Worm (Caenorhabditis elegans) whole organism, early embryonic: Measurements from ENCODE around the gene C53C7.3.

ENCODE experiments used
- B0310.2 ChIP-seq: sonication (generic microtip); optimal IDR thresholded peaks from 2 replicates; lab custom pipeline; 2016; ENCODE audit warnings: mild to moderate bottlenecking, missing genetic modification characterization, missing compliant biosample characterization
- F13C5.2 ChIP-seq: sonication (generic microtip); optimal IDR thresholded peaks from 2 replicates; lab custom pipeline; 2017; ENCODE audit warnings: mild to moderate bottlenecking, missing genetic modification characterization, inconsistent platforms, missing compliant biosample characterization
- aly-1 ChIP-seq: sonication (generic microtip); optimal IDR thresholded peaks from 2 replicates; lab custom pipeline; 2016; ENCODE audit warnings: missing genetic modification characterization, missing compliant biosample characterization
- ama-1 ChIP-seq: fragments of 150-350 bp; optimal IDR thresholded peaks from 2 replicates; lab custom pipeline; 2014
- ceh-13 ChIP-seq: fragments of 200-800 bp; sonication (Bioruptor generic); optimal IDR thresholded peaks from 2 replicates; lab custom pipeline; 2018; ENCODE audit warnings: mild to moderate bottlenecking, missing genetic modification characterization, missing compliant biosample characterization
- ceh-36 ChIP-seq: sonication (generic microtip); optimal IDR thresholded peaks from 2 replicates; lab custom pipeline; 2016; ENCODE audit warnings: missing genetic modification characterization, inconsistent platforms, missing compliant biosample characterization
- ets-7 ChIP-seq: sonication (generic microtip); optimal IDR thresholded peaks from 2 replicates; lab custom pipeline; 2016; ENCODE audit warnings: missing genotype, missing genetic modification characterization, missing compliant biosample characterization
- flt-1 ChIP-seq: fragments of 200-800 bp; sonication (Bioruptor generic); IDR thresholded peaks from 2 replicates; pipeline ENCODE4 v1.3.6; 2022; ENCODE audit warnings: missing genetic modification characterization, missing compliant biosample characterization
- hmbx-1 ChIP-seq: sonication (generic microtip); optimal IDR thresholded peaks from 2 replicates; lab custom pipeline; 2016; ENCODE audit warnings: mild to moderate bottlenecking, missing genetic modification characterization, missing compliant biosample characterization
- hmg-4 ChIP-seq: fragments of 200-800 bp; sonication (Bioruptor generic); optimal IDR thresholded peaks from 2 replicates; lab custom pipeline; 2018; ENCODE audit warnings: mild to moderate bottlenecking, missing genetic modification characterization, missing compliant biosample characterization
- hnd-1 ChIP-seq: sonication (generic microtip); optimal IDR thresholded peaks from 2 replicates; lab custom pipeline; 2016; ENCODE audit warnings: missing genetic modification characterization, missing compliant biosample characterization
- pes-1 ChIP-seq: fragments of 200-800 bp; sonication (Bioruptor generic); IDR thresholded peaks from 2 replicates; pipeline ENCODE4 v1.3.6; 2022; ENCODE audit warnings: missing genetic modification reagents, missing genetic modification characterization, missing compliant biosample characterization
- scrt-1 ChIP-seq: fragments of 200-800 bp; sonication (Bioruptor generic); IDR thresholded peaks from 2 replicates; pipeline ENCODE4 v1.3.6; 2022; ENCODE audit warnings: missing genetic modification characterization, missing compliant biosample characterization
- sea-1 ChIP-seq: fragments of 200-800 bp; sonication (Bioruptor generic); conservative IDR thresholded peaks from 2 replicates; pipeline ENCODE4 v1.3.6; 2022; ENCODE audit warnings: missing genetic modification characterization, missing compliant biosample characterization
- tbx-11 ChIP-seq: fragments of 200-800 bp; sonication (Bioruptor generic); IDR thresholded peaks from 2 replicates; pipeline ENCODE4 v1.3.6; 2022; ENCODE audit warnings: missing genetic modification characterization, missing compliant biosample characterization
- tbx-37 ChIP-seq: fragments of 200-800 bp; sonication (Bioruptor generic); conservative IDR thresholded peaks from 2 replicates; pipeline ENCODE4 v1.3.6; 2022; ENCODE audit warnings: missing genetic modification reagents, missing genetic modification characterization, missing compliant biosample characterization
- tra-4 ChIP-seq: sonication (generic microtip); optimal IDR thresholded peaks from 2 replicates; lab custom pipeline; 2017; ENCODE audit warnings: missing genetic modification characterization, missing compliant biosample characterization

Gene C53C7.3

DNA sequence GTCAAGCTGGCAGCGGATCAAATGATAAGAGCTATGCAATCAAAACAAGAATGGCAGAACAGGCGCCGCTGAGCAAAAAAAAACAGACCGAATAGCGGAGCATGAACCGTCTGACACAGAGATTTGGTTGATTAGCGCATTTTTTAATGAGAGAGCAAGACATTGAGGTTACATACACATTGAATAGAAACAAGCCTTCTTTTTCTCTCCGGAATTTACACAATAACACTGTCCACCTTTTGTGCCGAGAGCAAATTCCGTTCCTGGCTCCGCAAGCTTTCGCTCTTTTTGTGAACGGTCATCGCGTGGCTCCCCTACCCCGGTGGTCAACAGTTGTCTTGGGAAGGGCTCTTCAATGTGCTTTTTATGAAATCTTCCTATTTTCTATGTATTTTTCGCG lies 7.2 kb downstream of the C53C7.3 start, which contains the start of gene K03A11.6:
Gene K03A11.6 (plus strand): TSS at position 301 of the 400 bp plus-strand sequence.
- TF ChIP-seq hmbx-1 (tag; lab: Kevin White, UChicago): no peak
- TF ChIP-seq tbx-11 (GFP tag; lab: Robert Waterston, UW): no peak
- no peak for TF ChIP-seq flt-1 (GFP tag; lab: Robert Waterston, UW)
- no peak for TF ChIP-seq B0310.2 (tag; lab: Kevin White, UChicago)
- TF ChIP-seq pes-1 (GFP tag; lab: Robert Waterston, UW): no peak
- no peak for TF ChIP-seq aly-1 (tag; lab: Kevin White, UChicago)

ce11 chrX:13059984-13060383 lies 11.6 kb downstream of the C53C7.3 start:
- no peak for TF ChIP-seq tbx-37 (GFP tag; lab: Robert Waterston, UW)
- TF ChIP-seq tra-4 (tag; lab: Kevin White, UChicago): no peak
- TF ChIP-seq ceh-13: no peak
- no peak for TF ChIP-seq ama-1 (lab: Kevin White, UChicago)
- TF ChIP-seq scrt-1 (GFP tag; lab: Robert Waterston, UW): no peak
- TF ChIP-seq flt-1 (GFP tag; lab: Robert Waterston, UW): no peak
- no peak for TF ChIP-seq ets-7 (tag; lab: Kevin White, UChicago)
- no peak for TF ChIP-seq F13C5.2 (tag; lab: Kevin White, UChicago)
- TF ChIP-seq ceh-36: no peak
- TF ChIP-seq hmbx-1 (tag; lab: Kevin White, UChicago): no peak
- TF ChIP-seq pes-1 (GFP tag; lab: Robert Waterston, UW): no peak
- no peak for TF ChIP-seq hmg-4

- TF ChIP-seq ceh-36 (no peak), scrt-1 (GFP tag; lab: Robert Waterston, UW) (no peak), B0310.2 (tag; lab: Kevin White, UChicago) (no peak)
Observed at ce11 chrX:13061366-13061765, 13.0 kb downstream of the C53C7.3 start.

ce11 chrX:13062934-13063585 lies 14.7 kb downstream of the C53C7.3 start, which contains the start of gene K03A11.5:
Gene K03A11.5, plus strand, starts transcription at chrX:13063535.
- TF ChIP-seq ceh-36: no peak
- no peak for TF ChIP-seq ceh-13
- TF ChIP-seq tra-4 (tag; lab: Kevin White, UChicago): no peak
- TF ChIP-seq F13C5.2 (tag; lab: Kevin White, UChicago): no peak
- TF ChIP-seq hmbx-1 (tag; lab: Kevin White, UChicago): no peak
- no peak for TF ChIP-seq pes-1 (GFP tag; lab: Robert Waterston, UW)
- no peak for TF ChIP-seq flt-1 (GFP tag; lab: Robert Waterston, UW)
- no peak for TF ChIP-seq hnd-1 (tag; lab: Kevin White, UChicago)
- no peak for TF ChIP-seq sea-1 (GFP tag; lab: Robert Waterston, UW)
- TF ChIP-seq aly-1 (tag; lab: Kevin White, UChicago): no peak
- TF ChIP-seq hmg-4: no peak
- TF ChIP-seq tbx-37 (GFP tag; lab: Robert Waterston, UW): no peak
- no peak for TF ChIP-seq scrt-1 (GFP tag; lab: Robert Waterston, UW)
- TF ChIP-seq ama-1 (lab: Kevin White, UChicago): no peak
- no peak for TF ChIP-seq B0310.2 (tag; lab: Kevin White, UChicago)
- TF ChIP-seq ets-7 (tag; lab: Kevin White, UChicago): no peak
- no peak for TF ChIP-seq tbx-11 (GFP tag; lab: Robert Waterston, UW)

- no peak for TF ChIP-seq hmbx-1 (tag; lab: Kevin White, UChicago)
- no peak for TF ChIP-seq hmg-4
- TF ChIP-seq scrt-1 (GFP tag; lab: Robert Waterston, UW): no peak
- TF ChIP-seq ceh-36: no peak
- no peak for TF ChIP-seq pes-1 (GFP tag; lab: Robert Waterston, UW)
- TF ChIP-seq ceh-13: no peak
- TF ChIP-seq flt-1 (GFP tag; lab: Robert Waterston, UW): no peak
- no peak for TF ChIP-seq aly-1 (tag; lab: Kevin White, UChicago)
- no peak for TF ChIP-seq sea-1 (GFP tag; lab: Robert Waterston, UW)
- TF ChIP-seq F13C5.2 (tag; lab: Kevin White, UChicago): no peak
- TF ChIP-seq ets-7 (tag; lab: Kevin White, UChicago): no peak
- TF ChIP-seq ama-1 (lab: Kevin White, UChicago): no peak
- no peak for TF ChIP-seq tbx-37 (GFP tag; lab: Robert Waterston, UW)
- no peak for TF ChIP-seq B0310.2 (tag; lab: Kevin White, UChicago)
- TF ChIP-seq hnd-1 (tag; lab: Kevin White, UChicago): no peak
Observed at ce11 chrX:13071120-13071519, 22.8 kb downstream of the C53C7.3 start, which contains the start of gene cpx-2. Gene cpx-2, minus strand, starts transcription at chrX:13071220.

ce11 chrX:13074373-13074772 lies 26.0 kb downstream of the C53C7.3 start, which contains the start of gene ceh-28:
Gene ceh-28, plus strand, starts transcription at chrX:13074673.
- TF ChIP-seq tbx-11 (GFP tag; lab: Robert Waterston, UW) (no peak), ama-1 (lab: Kevin White, UChicago) (no peak), sea-1 (GFP tag; lab: Robert Waterston, UW) (no peak), scrt-1 (GFP tag; lab: Robert Waterston, UW) (no peak), flt-1 (GFP tag; lab: Robert Waterston, UW) (no peak), tbx-37 (GFP tag; lab: Robert Waterston, UW) (no peak), ets-7 (tag; lab: Kevin White, UChicago) (no peak), B0310.2 (tag; lab: Kevin White, UChicago) (no peak)

DNA sequence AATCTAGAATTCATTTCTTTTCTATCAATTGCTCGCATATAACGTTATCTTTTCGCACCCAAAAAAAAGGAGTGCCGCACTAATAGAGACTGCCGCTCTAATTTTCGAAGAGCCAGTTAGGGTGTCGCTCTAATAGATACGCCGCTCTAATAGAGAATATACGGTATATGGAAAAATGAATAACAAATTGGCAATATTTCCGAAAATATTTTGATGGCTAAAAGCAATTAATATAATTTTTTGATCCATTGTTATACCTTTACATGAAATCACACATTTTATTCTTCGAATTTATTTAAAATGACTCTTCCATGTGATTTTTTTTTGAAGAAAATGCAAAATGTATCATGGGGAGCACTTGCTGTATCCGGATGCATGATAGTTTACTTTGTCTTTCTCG lies 29.5 kb downstream of the C53C7.3 start, which contains the start of gene K03A11.4:
Gene K03A11.4 (plus strand): TSS at position 301 of the 400 bp plus-strand sequence.
- no peak for TF ChIP-seq sea-1 (GFP tag; lab: Robert Waterston, UW)
- no peak for TF ChIP-seq flt-1 (GFP tag; lab: Robert Waterston, UW)
- no peak for TF ChIP-seq ets-7 (tag; lab: Kevin White, UChicago)
- TF ChIP-seq aly-1 (tag; lab: Kevin White, UChicago): no peak
- no peak for TF ChIP-seq ceh-36
- TF ChIP-seq ceh-13: no peak
